Fruit fly (Drosophila melanogaster) Kc167 (cell line): ENCODE data around the gene dar1.

Experiments used
- Myc ChIP-seq: fragments of >200 bp; optimal IDR thresholded peaks from 2 replicates; lab custom pipeline; 2017; ENCODE audit warnings: missing external identifiers
- Sin3A ChIP-seq: fragments of >200 bp; optimal IDR thresholded peaks from 2 replicates; lab custom pipeline; 2018; ENCODE audit warnings: missing external identifiers
- h ChIP-seq: fragments of >200 bp; optimal IDR thresholded peaks from 3 replicates; lab custom pipeline; 2018; ENCODE audit warnings: missing external identifiers
- psq ChIP-seq: fragments of >200 bp; optimal IDR thresholded peaks from 2 replicates; lab custom pipeline; 2017; ENCODE audit warnings: missing external identifiers
- ttk ChIP-seq: sonication (Bioruptor generic); optimal IDR thresholded peaks from 2 replicates; lab custom pipeline; 2017; ENCODE audit warnings: missing external identifiers

- TF ChIP-seq Myc (no peak), h (lab: Kevin White, UChicago) (no peak), ttk (lab: Kevin White, UChicago) (no peak), Sin3A (no peak), psq (no peak)
Measured at dm6 chr3L:3702489-3702888, 76.3 kb downstream of the dar1 start.
